Worm (Caenorhabditis elegans) whole organism, late embryonic: ENCODE data around the gene K09B11.5.

Experiments used
- C38D4.7 ChIP-seq: fragments of 200-800 bp; sonication (Bioruptor generic); optimal IDR thresholded peaks from 2 replicates; lab custom pipeline; 2018; ENCODE audit warnings: mild to moderate bottlenecking, missing genetic modification characterization, moderate library complexity, missing compliant biosample characterization
- ama-1 ChIP-seq: fragments of 150-350 bp; optimal IDR thresholded peaks from 2 replicates; lab custom pipeline; 2014
- ceh-24 ChIP-seq: sonication (generic microtip); optimal IDR thresholded peaks from 2 replicates; lab custom pipeline; 2016; ENCODE audit warnings: mild to moderate bottlenecking, missing genetic modification characterization, missing compliant biosample characterization
- ceh-30 ChIP-seq: fragments of 150-350 bp; optimal IDR thresholded peaks from 2 replicates; lab custom pipeline; 2014; ENCODE audit warnings: missing biosample characterization, missing genetic modification characterization
- ceh-9 ChIP-seq: sonication (generic microtip); optimal IDR thresholded peaks from 2 replicates; lab custom pipeline; 2016; ENCODE audit warnings: mild to moderate bottlenecking, missing genetic modification characterization, inconsistent platforms, missing compliant biosample characterization
- dve-1 ChIP-seq: sonication (generic microtip); optimal IDR thresholded peaks from 2 replicates; lab custom pipeline; 2017; ENCODE audit warnings: antibody characterized with exemption, mild to moderate bottlenecking, missing genetic modification characterization, missing compliant biosample characterization
- elt-2 ChIP-seq: sonication (generic microtip); optimal IDR thresholded peaks from 2 replicates; lab custom pipeline; 2016; ENCODE audit warnings: missing genetic modification reagents, missing genetic modification characterization, missing compliant biosample characterization
- ets-4 ChIP-seq: sonication (generic microtip); optimal IDR thresholded peaks from 2 replicates; lab custom pipeline; 2016; ENCODE audit warnings: missing genetic modification characterization, missing compliant biosample characterization
- ref-2 ChIP-seq: sonication (generic microtip); optimal IDR thresholded peaks from 2 replicates; lab custom pipeline; 2016; ENCODE audit warnings: missing genetic modification characterization, missing compliant biosample characterization
- sdc-2 ChIP-seq: sonication (generic microtip); optimal IDR thresholded peaks from 2 replicates; lab custom pipeline; 2016; ENCODE audit warnings: missing genotype, missing genetic modification characterization, missing compliant biosample characterization
- sox-4 ChIP-seq: sonication (generic microtip); optimal IDR thresholded peaks from 2 replicates; lab custom pipeline; 2017; ENCODE audit warnings: mild to moderate bottlenecking, missing genetic modification characterization, inconsistent platforms, missing compliant biosample characterization

DNA sequence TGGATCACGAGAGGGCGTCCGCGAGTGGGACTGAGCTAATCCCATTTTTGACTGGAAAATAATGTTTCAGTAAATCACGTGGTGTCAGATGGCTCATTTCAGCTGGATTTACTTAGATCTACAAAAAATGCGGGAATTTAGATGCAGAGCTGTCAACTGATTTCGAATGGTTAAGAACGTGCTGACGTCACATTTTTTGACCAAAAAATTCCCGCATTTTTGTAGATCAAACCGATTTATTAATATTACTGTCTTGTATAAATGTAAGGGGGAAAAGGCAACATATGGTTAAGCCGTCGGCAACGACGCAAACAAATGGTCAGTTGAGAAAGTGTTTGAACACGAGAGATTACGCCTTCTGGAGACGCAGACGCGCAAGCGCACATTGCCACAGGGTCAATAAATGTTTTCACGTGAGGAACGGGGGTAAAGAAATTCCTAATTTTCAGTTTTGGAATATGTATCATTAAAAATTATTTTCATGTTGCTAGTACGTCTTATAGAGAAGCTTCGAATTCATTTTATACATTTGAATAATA is 20.9 kb downstream of the K09B11.5 start, which contains the start of gene gcl-1:
- no peak for TF ChIP-seq sdc-2 (tag; lab: Kevin White, UChicago)
- TF ChIP-seq ets-4 = no peak
- TF ChIP-seq ceh-30 = no peak
- TF ChIP-seq ama-1 (lab: Kevin White, UChicago) = no peak
- no peak for TF ChIP-seq ceh-9 (tag; lab: Kevin White, UChicago)
- no peak for TF ChIP-seq ceh-24
- TF ChIP-seq dve-1 (tag; lab: Kevin White, UChicago) = no peak
- no peak for TF ChIP-seq C38D4.7 (GFP tag; lab: Kevin White, UChicago)
- TF ChIP-seq sox-4 (tag; lab: Kevin White, UChicago) = no peak
- no peak for TF ChIP-seq elt-2 (tag; lab: Kevin White, UChicago)
- TF ChIP-seq ref-2 = no peak
